Fruit fly (Drosophila melanogaster) whole organism, embryonic: ENCODE results near the gene can.

Experiments used
- Atf6 ChIP-seq: fragments of 200-800 bp; sonication (Bioruptor generic); IDR thresholded peaks from 2 replicates; pipeline ENCODE4 v1.3.6; 2022; ENCODE audit warnings: missing biosample characterization, missing genetic modification characterization
- B-H1 ChIP-seq: fragments of 200-800 bp; sonication (Bioruptor generic); IDR thresholded peaks from 3 replicates; pipeline ENCODE4 v1.3.6; 2022; ENCODE audit warnings: missing biosample characterization, missing genetic modification characterization
- CG10543 ChIP-seq: fragments of 200-800 bp; sonication (Bioruptor generic); optimal IDR thresholded peaks from 3 replicates; lab custom pipeline; 2017; ENCODE audit warnings: missing biosample characterization, mild to moderate bottlenecking, missing genetic modification characterization, moderate library complexity
- CG11093 ChIP-seq: fragments of 200-800 bp; sonication (Bioruptor generic); IDR thresholded peaks from 3 replicates; pipeline ENCODE4 v1.3.6; 2022; ENCODE audit warnings: missing biosample characterization, missing genetic modification characterization
- CG11247 ChIP-seq: fragments of 200-800 bp; sonication (Bioruptor generic); IDR thresholded peaks from 2 replicates; pipeline ENCODE4 v1.3.6; 2022; ENCODE audit warnings: missing biosample characterization, missing genetic modification characterization
- CG11723 ChIP-seq: fragments of 200-800 bp; sonication (Bioruptor generic); optimal IDR thresholded peaks from 2 replicates; lab custom pipeline; 2017; ENCODE audit warnings: missing biosample characterization, mild to moderate bottlenecking, missing genetic modification characterization
- CG1233 ChIP-seq: fragments of 200-800 bp; sonication (Bioruptor generic); optimal IDR thresholded peaks from 4 replicates; lab custom pipeline; 2018; ENCODE audit warnings: missing biosample characterization, mild to moderate bottlenecking, missing genetic modification characterization
- CG14860 ChIP-seq: fragments of 200-800 bp; sonication (Bioruptor generic); IDR thresholded peaks from 3 replicates; pipeline ENCODE4 v1.3.6; 2022; ENCODE audit warnings: missing biosample characterization, missing genetic modification characterization; ENCODE audit not compliant: partially characterized antibody
- CG14965 ChIP-seq: fragments of 200-800 bp; sonication (Bioruptor generic); optimal IDR thresholded peaks from 2 replicates; lab custom pipeline; 2016; ENCODE audit warnings: missing biosample characterization, missing genetic modification characterization, borderline replicate concordance
- CG1603 ChIP-seq: fragments of 200-800 bp; sonication (Bioruptor generic); optimal IDR thresholded peaks from 2 replicates; lab custom pipeline; 2019; ENCODE audit warnings: missing biosample characterization, mild to moderate bottlenecking, missing genetic modification characterization, moderate library complexity
- CG16779 ChIP-seq: fragments of 200-800 bp; sonication (Bioruptor generic); IDR thresholded peaks from 2 replicates; pipeline ENCODE4 v1.3.6; 2022; ENCODE audit warnings: missing biosample characterization, missing genetic modification characterization
- CG17829 ChIP-seq: fragments of 200-800 bp; optimal IDR thresholded peaks from 2 replicates; lab custom pipeline; 2019; ENCODE audit warnings: missing biosample characterization, mild to moderate bottlenecking, missing genetic modification characterization, moderate library complexity
- CG18764 ChIP-seq: fragments of 200-800 bp; sonication (Bioruptor generic); optimal IDR thresholded peaks from 3 replicates; lab custom pipeline; 2016; ENCODE audit warnings: missing biosample characterization, missing genetic modification characterization
- CG2199 ChIP-seq: fragments of 200-800 bp; sonication (Bioruptor generic); IDR thresholded peaks from 3 replicates; pipeline ENCODE4 v1.3.6; 2022; ENCODE audit warnings: missing biosample characterization, missing genetic modification characterization
- CG31224 ChIP-seq: fragments of 200-800 bp; sonication (Bioruptor generic); IDR thresholded peaks from 2 replicates; pipeline ENCODE4 v1.3.6; 2022; ENCODE audit warnings: missing biosample characterization, missing genetic modification characterization
- CG34422 ChIP-seq: fragments of 200-800 bp; sonication (Bioruptor generic); IDR thresholded peaks from 3 replicates; pipeline ENCODE4 v1.3.6; 2022; ENCODE audit warnings: missing biosample characterization, missing genetic modification characterization
- CG4707 ChIP-seq: fragments of 200-800 bp; sonication (Bioruptor generic); optimal IDR thresholded peaks from 2 replicates; lab custom pipeline; 2018; ENCODE audit warnings: missing biosample characterization, mild to moderate bottlenecking, missing genetic modification characterization, moderate library complexity
- CG4820 ChIP-seq: fragments of 200-800 bp; sonication (Bioruptor generic); optimal IDR thresholded peaks from 3 replicates; lab custom pipeline; 2016; ENCODE audit warnings: missing biosample characterization, missing genetic modification characterization
- CG6254 ChIP-seq: fragments of 200-800 bp; sonication (Bioruptor generic); optimal IDR thresholded peaks from 3 replicates; lab custom pipeline; 2017; ENCODE audit warnings: mild to moderate bottlenecking, missing biosample characterization, missing genetic modification reagents, missing genetic modification characterization
- CG6765 ChIP-seq: fragments of 200-800 bp; sonication (Bioruptor generic); optimal IDR thresholded peaks from 3 replicates; lab custom pipeline; 2017; ENCODE audit warnings: missing biosample characterization, mild to moderate bottlenecking, missing genetic modification characterization
- CG8765 ChIP-seq: fragments of 200-800 bp; sonication (Bioruptor generic); IDR thresholded peaks from 2 replicates; pipeline ENCODE4 v1.3.6; 2022; ENCODE audit warnings: missing biosample characterization, missing genetic modification characterization
- Dek ChIP-seq: fragments of 200-800 bp; sonication (Bioruptor generic); optimal IDR thresholded peaks from 3 replicates; lab custom pipeline; 2019; ENCODE audit warnings: missing biosample characterization, mild to moderate bottlenecking, missing genetic modification characterization, moderate library complexity
- Doc3 ChIP-seq: fragments of 200-800 bp; sonication (Bioruptor generic); IDR thresholded peaks from 3 replicates; pipeline ENCODE4 v1.3.6; 2022; ENCODE audit warnings: missing biosample characterization, missing genetic modification characterization; ENCODE audit not compliant: partially characterized antibody
- E2f2 ChIP-seq: fragments of 200-800 bp; sonication (Bioruptor generic); IDR thresholded peaks from 2 replicates; pipeline ENCODE4 v1.3.6; 2022; ENCODE audit warnings: missing biosample characterization, missing genetic modification characterization
- Hsf ChIP-seq: fragments of 200-800 bp; sonication (Bioruptor generic); optimal IDR thresholded peaks from 3 replicates; lab custom pipeline; 2016; ENCODE audit warnings: missing biosample characterization, missing genetic modification characterization
- MTF-1 ChIP-seq: fragments of 200-800 bp; sonication (Bioruptor generic); optimal IDR thresholded peaks from 2 replicates; lab custom pipeline; 2018; ENCODE audit warnings: missing biosample characterization, mild to moderate bottlenecking, missing genetic modification characterization, borderline replicate concordance
- NFAT ChIP-seq: fragments of 200-800 bp; sonication (Bioruptor generic); IDR thresholded peaks from 2 replicates; pipeline ENCODE4 v1.3.6; 2022; ENCODE audit warnings: missing biosample characterization, missing genetic modification characterization
- Nf-YA ChIP-seq: fragments of 200-800 bp; sonication (Bioruptor generic); IDR thresholded peaks from 2 replicates; pipeline ENCODE4 v1.3.6; 2022; ENCODE audit warnings: missing biosample characterization, missing genetic modification characterization
- Ravus ChIP-seq: fragments of 200-800 bp; sonication (Bioruptor generic); IDR thresholded peaks from 2 replicates; pipeline ENCODE4 v1.3.6; 2022; ENCODE audit warnings: missing biosample characterization, missing genetic modification characterization
- Ssrp ChIP-seq: fragments of 200-800 bp; sonication (Bioruptor generic); optimal IDR thresholded peaks from 2 replicates; lab custom pipeline; 2018; ENCODE audit warnings: missing biosample characterization, mild to moderate bottlenecking, missing genetic modification characterization, moderate library complexity
- abd-A ChIP-seq: fragments of 200-800 bp; sonication (Bioruptor generic); optimal IDR thresholded peaks from 3 replicates; lab custom pipeline; 2019; ENCODE audit warnings: missing biosample characterization, mild to moderate bottlenecking, missing genetic modification characterization, moderate library complexity
- amos ChIP-seq: fragments of 200-800 bp; sonication (Bioruptor generic); IDR thresholded peaks from 2 replicates; pipeline ENCODE4 v1.3.6; 2022; ENCODE audit warnings: missing biosample characterization, missing genetic modification characterization; ENCODE audit not compliant: partially characterized antibody
- ara ChIP-seq: fragments of 200-800 bp; sonication (Bioruptor generic); IDR thresholded peaks from 2 replicates; pipeline ENCODE4 v1.3.6; 2022; ENCODE audit warnings: missing biosample characterization, missing genetic modification characterization
- bigmax ChIP-seq: fragments of 200-800 bp; sonication (Bioruptor generic); optimal IDR thresholded peaks from 2 replicates; lab custom pipeline; 2018; ENCODE audit warnings: missing biosample characterization, mild to moderate bottlenecking, missing genetic modification characterization
- cg ChIP-seq: fragments of 200-800 bp; sonication (Bioruptor generic); optimal IDR thresholded peaks from 3 replicates; lab custom pipeline; 2019; ENCODE audit warnings: missing biosample characterization, mild to moderate bottlenecking, missing genetic modification characterization, moderate library complexity
- crol ChIP-seq: fragments of 200-800 bp; sonication (Bioruptor generic); IDR thresholded peaks from 2 replicates; pipeline ENCODE4 v1.3.6; 2022; ENCODE audit warnings: missing biosample characterization, missing genetic modification characterization
- exex ChIP-seq: fragments of 200-800 bp; sonication (Bioruptor generic); optimal IDR thresholded peaks from 4 replicates; lab custom pipeline; 2018; ENCODE audit warnings: missing biosample characterization, mild to moderate bottlenecking, missing genetic modification characterization, moderate library complexity
- gsb-n ChIP-seq: fragments of 200-800 bp; sonication (Bioruptor generic); optimal IDR thresholded peaks from 3 replicates; lab custom pipeline; 2018; ENCODE audit warnings: missing biosample characterization, mild to moderate bottlenecking, missing genetic modification characterization
- kay ChIP-seq: fragments of 200-800 bp; sonication (Bioruptor generic); optimal IDR thresholded peaks from 2 replicates; lab custom pipeline; 2016; ENCODE audit warnings: missing biosample characterization, missing genetic modification characterization
- nerfin-1 ChIP-seq: fragments of 200-800 bp; sonication (Bioruptor generic); optimal IDR thresholded peaks from 3 replicates; lab custom pipeline; 2019; ENCODE audit warnings: missing biosample characterization, mild to moderate bottlenecking, missing genetic modification characterization, moderate library complexity
- pzg ChIP-seq: fragments of 200-800 bp; sonication (Bioruptor generic); optimal IDR thresholded peaks from 3 replicates; lab custom pipeline; 2018; ENCODE audit warnings: missing biosample characterization, mild to moderate bottlenecking, missing genetic modification characterization, moderate library complexity
- rib ChIP-seq: fragments of 200-800 bp; sonication (Bioruptor generic); IDR thresholded peaks from 2 replicates; pipeline ENCODE4 v1.3.6; 2022; ENCODE audit warnings: missing biosample characterization, missing genetic modification characterization
- scrt ChIP-seq: fragments of 200-800 bp; sonication (Bioruptor generic); optimal IDR thresholded peaks from 2 replicates; lab custom pipeline; 2018; ENCODE audit warnings: missing biosample characterization, mild to moderate bottlenecking, missing genetic modification characterization, moderate library complexity
- shn ChIP-seq: fragments of 200-800 bp; sonication (Bioruptor generic); optimal IDR thresholded peaks from 3 replicates; lab custom pipeline; 2016; ENCODE audit warnings: missing biosample characterization, missing genetic modification characterization
- sqz ChIP-seq: fragments of 200-800 bp; sonication (Bioruptor generic); optimal IDR thresholded peaks from 3 replicates; lab custom pipeline; 2018; ENCODE audit warnings: missing biosample characterization, mild to moderate bottlenecking, missing genetic modification characterization
- stc ChIP-seq: fragments of 200-800 bp; sonication (Bioruptor generic); IDR thresholded peaks from 2 replicates; pipeline ENCODE4 v1.3.6; 2022; ENCODE audit warnings: missing biosample characterization, missing genetic modification characterization
- tgo ChIP-seq: fragments of 200-800 bp; sonication (Bioruptor generic); IDR thresholded peaks from 3 replicates; pipeline ENCODE4 v1.3.6; 2022; ENCODE audit warnings: missing biosample characterization, missing genetic modification characterization
- ttk ChIP-seq: fragments of 200-800 bp; sonication (Bioruptor generic); IDR thresholded peaks from 2 replicates; pipeline ENCODE4 v2.1.2; 2022; ENCODE audit warnings: missing biosample characterization, missing genetic modification characterization
- yki ChIP-seq: fragments of >200 bp; optimal IDR thresholded peaks from 3 replicates; lab custom pipeline; 2018
- zen ChIP-seq: fragments of 200-800 bp; sonication (Bioruptor generic); optimal IDR thresholded peaks from 3 replicates; lab custom pipeline; 2018; ENCODE audit warnings: missing biosample characterization, mild to moderate bottlenecking, missing genetic modification characterization, moderate library complexity

The can gene

dm6 chr3L:10308079-10308825, 41.3 kb upstream of the can start (continued):
- TF ChIP-seq exex = no peak
- TF ChIP-seq cg (GFP tag; lab: Kevin White, UChicago) = no peak
- no peak for TF ChIP-seq Dek (tag; lab: Kevin White, UChicago)
- TF ChIP-seq CG11247 (GFP tag; lab: Robert Waterston, UW) = no peak
- TF ChIP-seq rib = no peak; the same call in 1 of the 2 replicates
- no peak for TF ChIP-seq CG18764
- no peak for TF ChIP-seq Nf-YA (GFP tag; lab: Robert Waterston, UW)
- no peak for TF ChIP-seq CG14965 (GFP tag; lab: Kevin White, UChicago)
- TF ChIP-seq zen (tag; lab: Kevin White, UChicago) = peak; percentile 83
- TF ChIP-seq crol (GFP tag; lab: Robert Waterston, UW) = peak; percentile 51; the same call in 1 of the 2 replicates
- TF ChIP-seq Ravus (GFP tag; lab: Robert Waterston, UW) = no peak
- no peak for TF ChIP-seq CG2199 (GFP tag; lab: Robert Waterston, UW)
- TF ChIP-seq sqz = peak; percentile 92
- TF ChIP-seq bigmax (GFP tag; lab: Kevin White, UChicago) = no peak
- TF ChIP-seq kay = no peak
- no peak for TF ChIP-seq ttk (GFP tag; lab: Robert Waterston, UW)
- no peak for TF ChIP-seq Doc3 (GFP tag; lab: Robert Waterston, UW)
- no peak for TF ChIP-seq stc (GFP tag; lab: Robert Waterston, UW)
- TF ChIP-seq CG6765 (GFP tag; lab: Kevin White, UChicago) = no peak
- peak; percentile 79 for TF ChIP-seq nerfin-1 (tag; lab: Kevin White, UChicago)
- TF ChIP-seq CG34422 = no peak
- no peak for TF ChIP-seq CG10543 (GFP tag; lab: Kevin White, UChicago)
- no peak for TF ChIP-seq B-H1 (GFP tag; lab: Robert Waterston, UW)
- peak; percentile 77 for TF ChIP-seq abd-A (tag; lab: Kevin White, UChicago)
- TF ChIP-seq MTF-1 (GFP tag; lab: Kevin White, UChicago) = no peak
- TF ChIP-seq CG8765 = no peak
- TF ChIP-seq E2f2 = no peak
- no peak for TF ChIP-seq Ssrp
- TF ChIP-seq shn = no peak
- TF ChIP-seq Atf6 (GFP tag; lab: Robert Waterston, UW) = no peak
- no peak for TF ChIP-seq CG4707 (GFP tag; lab: Kevin White, UChicago)
- TF ChIP-seq CG31224 = peak; percentile 90
- TF ChIP-seq CG16779 (GFP tag; lab: Robert Waterston, UW) = no peak
- no peak for TF ChIP-seq CG11723 (GFP tag; lab: Kevin White, UChicago)
- TF ChIP-seq CG17829 (tag; lab: Kevin White, UChicago) = peak; percentile 23
- TF ChIP-seq tgo (GFP tag; lab: Robert Waterston, UW) = no peak
- TF ChIP-seq CG6254 = no peak
- TF ChIP-seq CG1603 (tag; lab: Kevin White, UChicago) = no peak
- TF ChIP-seq Hsf = no peak
- TF ChIP-seq gsb-n (tag; lab: Kevin White, UChicago) = no peak
- no peak for TF ChIP-seq NFAT (GFP tag; lab: Robert Waterston, UW)
- TF ChIP-seq scrt = no peak
- peak; percentile 9 for TF ChIP-seq yki (lab: Kevin White, UChicago)
- no peak for TF ChIP-seq CG4820 (GFP tag; lab: Kevin White, UChicago)
- TF ChIP-seq CG11093 (GFP tag; lab: Robert Waterston, UW) = no peak
- no peak for TF ChIP-seq pzg (GFP tag; lab: Kevin White, UChicago)
- no peak for TF ChIP-seq CG1233 (GFP tag; lab: Kevin White, UChicago)
- no peak for TF ChIP-seq CG14860 (GFP tag; lab: Robert Waterston, UW)
- TF ChIP-seq ara = no peak
- no peak for TF ChIP-seq amos (GFP tag; lab: Robert Waterston, UW)
